Worm (Caenorhabditis elegans) whole organism, L1 larva: Measurements from ENCODE around the gene C08B6.14.
A peak's percentile ranks its signal among the peaks of the same experiment; 100 is the strongest.

ENCODE experiments used
- C34B4.2 ChIP-seq: sonication (generic microtip); optimal IDR thresholded peaks from 2 replicates; lab custom pipeline; 2017; ENCODE audit warnings: mild to moderate bottlenecking, missing genetic modification characterization, missing compliant biosample characterization
- aha-1 ChIP-seq: fragments of 150-350 bp; optimal IDR thresholded peaks from 2 replicates; lab custom pipeline; 2014; ENCODE audit warnings: missing biosample characterization, missing genetic modification characterization
- alr-1 ChIP-seq: fragments of 200-800 bp; sonication (Bioruptor generic); optimal IDR thresholded peaks from 2 replicates; lab custom pipeline; 2018; ENCODE audit warnings: borderline replicate concordance, mild to moderate bottlenecking, missing genetic modification characterization, missing compliant biosample characterization
- aly-2 ChIP-seq: fragments of 150-350 bp; optimal IDR thresholded peaks from 2 replicates; lab custom pipeline; 2014; ENCODE audit warnings: missing biosample characterization, missing genetic modification characterization
- ceh-63 ChIP-seq: fragments of 200-800 bp; sonication (Bioruptor generic); optimal IDR thresholded peaks from 2 replicates; lab custom pipeline; 2018; ENCODE audit warnings: mild to moderate bottlenecking, missing genetic modification characterization, missing compliant biosample characterization
- ceh-8 ChIP-seq: fragments of 200-800 bp; sonication (Bioruptor generic); optimal IDR thresholded peaks from 2 replicates; lab custom pipeline; 2018; ENCODE audit warnings: mild to moderate bottlenecking, missing genetic modification characterization, moderate library complexity, missing compliant biosample characterization
- ceh-82 ChIP-seq, 3 experiments: fragments of 150-350 bp in 1 of 3; sonication (generic microtip) in 2 of 3; optimal IDR thresholded peaks; 2 replicates each; lab custom pipeline; 2014 to 2017; ENCODE audit warnings: missing biosample characterization in 3 of 3, missing genetic modification characterization in 3 of 3
- ceh-90 ChIP-seq: sonication (generic microtip); optimal IDR thresholded peaks from 2 replicates; lab custom pipeline; 2016; ENCODE audit warnings: missing genetic modification characterization, missing compliant biosample characterization
- ces-1 ChIP-seq: fragments of 150-350 bp; optimal IDR thresholded peaks from 2 replicates; lab custom pipeline; 2014; ENCODE audit warnings: missing biosample characterization, missing genetic modification reagents, missing genetic modification characterization
- dsc-1 ChIP-seq: sonication (generic microtip); optimal IDR thresholded peaks from 2 replicates; lab custom pipeline; 2016; ENCODE audit warnings: mild to moderate bottlenecking, missing genetic modification characterization, missing compliant biosample characterization
- efl-1 ChIP-seq, 4 experiments: fragments of 150-350 bp; optimal IDR thresholded peaks in 3 of 4; peaks in 1 of 4; 1 replicate in 1 of 4; 2 replicates in 3 of 4; lab custom pipeline; 2014; ENCODE audit warnings: missing biosample characterization in 2 of 4, missing genetic modification characterization in 2 of 4, missing genetic modification reagents in 2 of 4
- egl-27 ChIP-seq, 2 experiments: fragments of 150-350 bp in 1 of 2; sonication (generic microtip); optimal IDR thresholded peaks; 3 replicates each; lab custom pipeline; 2017 to 2018; ENCODE audit warnings: missing biosample characterization in 2 of 2, missing genetic modification characterization in 2 of 2, missing genetic modification reagents in 2 of 2
- elt-2 ChIP-seq: sonication (generic microtip); optimal IDR thresholded peaks from 2 replicates; lab custom pipeline; 2016; ENCODE audit warnings: missing genetic modification characterization, mild to moderate bottlenecking, inconsistent platforms, missing compliant biosample characterization, missing genetic modification reagents
- elt-3 ChIP-seq, 6 experiments: fragments of 150-350 bp in 1 of 6; sonication (generic microtip); optimal IDR thresholded peaks; 2 replicates each; lab custom pipeline; 2017 to 2018; ENCODE audit warnings: missing biosample characterization in 6 of 6, missing genetic modification characterization in 6 of 6, inconsistent platforms in 1 of 6
- fkh-4 ChIP-seq: sonication (generic microtip); optimal IDR thresholded peaks from 2 replicates; lab custom pipeline; 2016; ENCODE audit warnings: missing compliant biosample characterization, missing genetic modification characterization, borderline replicate concordance
- fkh-8 ChIP-seq: sonication (generic microtip); optimal IDR thresholded peaks from 2 replicates; lab custom pipeline; 2016; ENCODE audit warnings: mild to moderate bottlenecking, missing genetic modification characterization, missing compliant biosample characterization
- hlh-17 ChIP-seq: fragments of 200-800 bp; sonication (Bioruptor generic); optimal IDR thresholded peaks from 2 replicates; lab custom pipeline; 2018; ENCODE audit warnings: missing genetic modification characterization, mild to moderate bottlenecking, missing compliant biosample characterization, moderate library complexity, borderline replicate concordance
- hpl-2 ChIP-seq: fragments of 150-350 bp; optimal IDR thresholded peaks from 2 replicates; lab custom pipeline; 2014; ENCODE audit warnings: missing biosample characterization, missing genetic modification reagents, missing genetic modification characterization
- irx-1 ChIP-seq: sonication (generic microtip); optimal IDR thresholded peaks from 2 replicates; lab custom pipeline; 2016; ENCODE audit warnings: missing genetic modification characterization, missing compliant biosample characterization
- isw-1 ChIP-seq: fragments of 200-800 bp; sonication (Bioruptor generic); IDR thresholded peaks from 2 replicates; pipeline ENCODE4 v1.3.6; 2022; ENCODE audit warnings: missing genetic modification characterization, missing compliant biosample characterization
- jun-1 ChIP-seq: fragments of 150-350 bp; optimal IDR thresholded peaks from 2 replicates; lab custom pipeline; 2014; ENCODE audit warnings: missing biosample characterization, missing genetic modification reagents, missing genetic modification characterization
- lin-13 ChIP-seq: fragments of 150-350 bp; optimal IDR thresholded peaks from 2 replicates; lab custom pipeline; 2014; ENCODE audit warnings: missing biosample characterization, missing genetic modification reagents, missing genetic modification characterization
- lin-15B ChIP-seq: fragments of 150-350 bp; sonication (generic microtip); optimal IDR thresholded peaks from 3 replicates; lab custom pipeline; 2014; ENCODE audit warnings: missing biosample characterization, missing genetic modification characterization
- lin-35 ChIP-seq, 2 experiments: fragments of 150-350 bp; optimal IDR thresholded peaks; 2 replicates each; lab custom pipeline; 2014; ENCODE audit warnings: missing biosample characterization in 2 of 2, missing genetic modification characterization in 2 of 2, missing genetic modification reagents in 2 of 2
- lsy-2 ChIP-seq, 2 experiments: fragments of 150-350 bp; optimal IDR thresholded peaks; 2 replicates each; lab custom pipeline; 2014; ENCODE audit warnings: missing biosample characterization in 2 of 2, missing genetic modification characterization in 2 of 2
- mab-9 ChIP-seq: fragments of 200-800 bp; sonication (Bioruptor generic); IDR thresholded peaks from 2 replicates; pipeline ENCODE4 v1.3.6; 2022; ENCODE audit warnings: missing genetic modification reagents, missing genetic modification characterization, missing compliant biosample characterization
- mdl-1 ChIP-seq, 2 experiments: fragments of 150-350 bp; optimal IDR thresholded peaks; 2 replicates each; lab custom pipeline; 2014 to 2017; ENCODE audit warnings: missing biosample characterization in 2 of 2, missing genetic modification characterization in 2 of 2, inconsistent platforms in 1 of 2
- mef-2 ChIP-seq: fragments of 150-350 bp; optimal IDR thresholded peaks from 2 replicates; lab custom pipeline; 2014; ENCODE audit warnings: missing biosample characterization, missing genetic modification characterization
- nhr-11 ChIP-seq: fragments of 150-350 bp; optimal IDR thresholded peaks from 2 replicates; lab custom pipeline; 2014; ENCODE audit warnings: missing biosample characterization, missing genetic modification characterization
- nhr-12 ChIP-seq: sonication (generic microtip); optimal IDR thresholded peaks from 2 replicates; lab custom pipeline; 2017; ENCODE audit warnings: missing biosample characterization, missing genetic modification characterization
- nhr-19 ChIP-seq: fragments of 200-800 bp; sonication (Bioruptor generic); conservative IDR thresholded peaks from 2 replicates; pipeline ENCODE4 v1.3.6; 2022; ENCODE audit warnings: missing genetic modification characterization, missing compliant biosample characterization
- nhr-20 ChIP-seq: sonication (generic microtip); optimal IDR thresholded peaks from 2 replicates; lab custom pipeline; 2016; ENCODE audit warnings: mild to moderate bottlenecking, missing genetic modification characterization, missing compliant biosample characterization
- nhr-71 ChIP-seq: sonication (generic microtip); optimal IDR thresholded peaks from 2 replicates; lab custom pipeline; 2016; ENCODE audit warnings: mild to moderate bottlenecking, missing genetic modification characterization, moderate library complexity, missing compliant biosample characterization
- nhr-76 ChIP-seq: sonication (generic microtip); optimal IDR thresholded peaks from 2 replicates; lab custom pipeline; 2017; ENCODE audit warnings: missing biosample characterization, missing genetic modification characterization
- nhr-77 ChIP-seq: fragments of 150-350 bp; optimal IDR thresholded peaks from 2 replicates; lab custom pipeline; 2014; ENCODE audit warnings: missing biosample characterization, missing genetic modification characterization
- nhr-84 ChIP-seq: sonication (generic microtip); optimal IDR thresholded peaks from 2 replicates; lab custom pipeline; 2017; ENCODE audit warnings: missing biosample characterization, missing genetic modification characterization
- nhr-85 ChIP-seq: sonication (generic microtip); peaks from one replicate; lab custom pipeline; 2016; ENCODE audit warnings: missing genetic modification characterization, inconsistent platforms, missing compliant biosample characterization
- nhr-90 ChIP-seq: sonication (generic microtip); optimal IDR thresholded peaks from 2 replicates; lab custom pipeline; 2016; ENCODE audit warnings: mild to moderate bottlenecking, missing genetic modification characterization, missing compliant biosample characterization; ENCODE audit not compliant: poor library complexity
- pag-3 ChIP-seq: sonication (generic microtip); optimal IDR thresholded peaks from 2 replicates; lab custom pipeline; 2017; ENCODE audit warnings: missing genetic modification characterization, mild to moderate bottlenecking, missing compliant biosample characterization, antibody characterized with exemption, borderline replicate concordance; ENCODE audit not compliant: insufficient read depth
- pax-3 ChIP-seq: fragments of 200-800 bp; sonication (Bioruptor generic); optimal IDR thresholded peaks from 2 replicates; lab custom pipeline; 2018; ENCODE audit warnings: mild to moderate bottlenecking, missing genetic modification characterization, moderate library complexity, missing compliant biosample characterization
- pqm-1 ChIP-seq: sonication (generic microtip); optimal IDR thresholded peaks from 3 replicates; lab custom pipeline; 2017; ENCODE audit warnings: missing biosample characterization, missing genetic modification characterization
- snpc-4 ChIP-seq: fragments of 150-350 bp; optimal IDR thresholded peaks from 2 replicates; lab custom pipeline; 2014; ENCODE audit warnings: missing biosample characterization, missing genetic modification characterization
- snu-23 ChIP-seq: sonication (generic microtip); optimal IDR thresholded peaks from 2 replicates; lab custom pipeline; 2016; ENCODE audit warnings: missing genetic modification characterization, missing compliant biosample characterization
- swsn-7 ChIP-seq: sonication (generic microtip); optimal IDR thresholded peaks from 2 replicates; lab custom pipeline; 2016; ENCODE audit warnings: missing genetic modification characterization, missing compliant biosample characterization
- tbx-2 ChIP-seq: sonication (generic microtip); optimal IDR thresholded peaks from 2 replicates; lab custom pipeline; 2016; ENCODE audit warnings: missing genetic modification characterization, missing compliant biosample characterization
- unc-130 ChIP-seq: fragments of 150-350 bp; optimal IDR thresholded peaks from 2 replicates; lab custom pipeline; 2017; ENCODE audit warnings: missing biosample characterization, missing genetic modification characterization, inconsistent platforms
- unc-30 ChIP-seq: sonication (generic microtip); optimal IDR thresholded peaks from 2 replicates; lab custom pipeline; 2017; ENCODE audit warnings: missing biosample characterization, missing genetic modification characterization
- unc-62 ChIP-seq: fragments of 150-350 bp; optimal IDR thresholded peaks from 2 replicates; lab custom pipeline; 2014; ENCODE audit warnings: missing biosample characterization, missing genetic modification reagents, missing genetic modification characterization
- unc-98 ChIP-seq: fragments of 200-800 bp; sonication (Bioruptor generic); IDR thresholded peaks from 2 replicates; pipeline ENCODE4 v1.3.6; 2022; ENCODE audit warnings: missing genetic modification characterization, missing compliant biosample characterization
- xbp-1 ChIP-seq: sonication (generic microtip); optimal IDR thresholded peaks from 2 replicates; lab custom pipeline; 2016; ENCODE audit warnings: missing genetic modification characterization, missing compliant biosample characterization
- zip-4 ChIP-seq: fragments of 200-800 bp; sonication (Bioruptor generic); optimal IDR thresholded peaks from 2 replicates; lab custom pipeline; 2018; ENCODE audit warnings: mild to moderate bottlenecking, missing genetic modification characterization, moderate library complexity, missing compliant biosample characterization
- ztf-11 ChIP-seq, 2 experiments: sonication (generic microtip); optimal IDR thresholded peaks; 2 replicates each; lab custom pipeline; 2016 to 2017; ENCODE audit warnings: missing genetic modification characterization in 2 of 2, missing biosample characterization in 1 of 2, missing compliant biosample characterization in 1 of 2
- ztf-4 ChIP-seq: fragments of 150-350 bp; optimal IDR thresholded peaks from 2 replicates; lab custom pipeline; 2014; ENCODE audit warnings: missing biosample characterization, missing genetic modification characterization

The C08B6.14 gene

ce11 chrV:10087103-10087502 lies 14.7 kb downstream of the C08B6.14 start, which contains the start of gene R04B5.5 (continued):
- TF ChIP-seq nhr-85 (tag; lab: Kevin White, UChicago) = peak; percentile 54
- TF ChIP-seq snpc-4 = no peak
- TF ChIP-seq nhr-12 (tag; lab: Kevin White, UChicago) = no peak
- TF ChIP-seq zip-4 (GFP tag; lab: Kevin White, UChicago) = no peak
- no peak for TF ChIP-seq nhr-77 (tag; lab: Kevin White, UChicago)
- TF ChIP-seq irx-1 = no peak
- TF ChIP-seq efl-1 (optimal IDR thresholded peaks at IDR 0.05; lab: Kevin White, UChicago) = no peak
- no peak for TF ChIP-seq efl-1 (GFP tag; optimal IDR thresholded peaks at IDR 0.05 in 1 of 2; lab: Kevin White, UChicago)
- TF ChIP-seq fkh-4 = no peak
- TF ChIP-seq ceh-90 (tag; lab: Kevin White, UChicago) = no peak
- TF ChIP-seq alr-1 (tag; lab: Kevin White, UChicago) = no peak
- TF ChIP-seq pax-3 (tag; lab: Kevin White, UChicago) = no peak
- peak in 1 of 2 experiments; percentile 30 for TF ChIP-seq lin-35 (GFP tag; optimal IDR thresholded peaks at IDR 0.05; lab: Kevin White, UChicago)
- TF ChIP-seq mdl-1 (tag; optimal IDR thresholded peaks at IDR 0.05; lab: Kevin White, UChicago) = peak in 1 of 2 experiments; percentile 10
- no peak for TF ChIP-seq nhr-84 (tag; lab: Kevin White, UChicago)
- peak; percentile 39 for TF ChIP-seq nhr-19 (GFP tag; lab: Robert Waterston, UW)
- no peak for TF ChIP-seq aha-1
- no peak for TF ChIP-seq ceh-63
- no peak for TF ChIP-seq ztf-4 (tag; lab: Kevin White, UChicago)
- no peak for TF ChIP-seq ces-1 (GFP tag; lab: Kevin White, UChicago)
- no peak for TF ChIP-seq hlh-17
- no peak for TF ChIP-seq ztf-11 (tag; optimal IDR thresholded peaks at IDR 0.05; lab: Kevin White, UChicago)
- TF ChIP-seq swsn-7 (tag; lab: Kevin White, UChicago) = no peak
- TF ChIP-seq lsy-2 (tag; optimal IDR thresholded peaks at IDR 0.05; lab: Kevin White, UChicago) = no peak
- no peak for TF ChIP-seq unc-62 (GFP tag; lab: Kevin White, UChicago)
- peak; percentile 12 for TF ChIP-seq tbx-2 (tag; lab: Kevin White, UChicago)
- no peak for TF ChIP-seq pag-3 (tag; lab: Kevin White, UChicago)
- TF ChIP-seq unc-98 = no peak
- no peak for TF ChIP-seq ceh-8 (GFP tag; lab: Kevin White, UChicago)
- TF ChIP-seq isw-1 (GFP tag; lab: Robert Waterston, UW) = no peak
- no peak for TF ChIP-seq egl-27 (tag; optimal IDR thresholded peaks at IDR 0.05; lab: Kevin White, UChicago)
- no peak for TF ChIP-seq unc-130
- no peak for TF ChIP-seq xbp-1 (tag; lab: Kevin White, UChicago)
- TF ChIP-seq nhr-90 (tag; lab: Kevin White, UChicago) = peak; percentile 48
- TF ChIP-seq unc-30 = no peak
- TF ChIP-seq nhr-20 = peak; percentile 71
- no peak for TF ChIP-seq nhr-11 (tag; lab: Kevin White, UChicago)
- TF ChIP-seq elt-3 (tag; optimal IDR thresholded peaks at IDR 0.05; lab: Kevin White, UChicago) = peak in 5 of 6 experiments; percentile 83 to 97 (median 91)
- TF ChIP-seq pqm-1 (tag; lab: Kevin White, UChicago) = no peak
- TF ChIP-seq fkh-8 (tag; lab: Kevin White, UChicago) = no peak
- TF ChIP-seq lin-15B (tag; lab: Kevin White, UChicago) = no peak
- TF ChIP-seq ceh-82 (tag; optimal IDR thresholded peaks at IDR 0.05; lab: Kevin White, UChicago) = no peak
- no peak for TF ChIP-seq dsc-1 (tag; lab: Kevin White, UChicago)
- TF ChIP-seq lin-13 (GFP tag; lab: Kevin White, UChicago) = no peak
- TF ChIP-seq nhr-71 (tag; lab: Kevin White, UChicago) = peak; percentile 72
- TF ChIP-seq mef-2 = no peak
- TF ChIP-seq snu-23 (GFP tag; lab: Kevin White, UChicago) = peak; percentile 51
- TF ChIP-seq mab-9 (GFP tag; lab: Robert Waterston, UW) = no peak
- no peak for TF ChIP-seq C34B4.2
- no peak for TF ChIP-seq hpl-2
- TF ChIP-seq elt-2 = peak; percentile 82
- no peak for TF ChIP-seq aly-2 (tag; lab: Kevin White, UChicago)
- TF ChIP-seq jun-1 = no peak
- no peak for TF ChIP-seq nhr-76 (tag; lab: Kevin White, UChicago)
